Worm (Caenorhabditis elegans): ENCODE measurements around the gene Y75B7B.1.

The Y75B7B.1 gene

DNA sequence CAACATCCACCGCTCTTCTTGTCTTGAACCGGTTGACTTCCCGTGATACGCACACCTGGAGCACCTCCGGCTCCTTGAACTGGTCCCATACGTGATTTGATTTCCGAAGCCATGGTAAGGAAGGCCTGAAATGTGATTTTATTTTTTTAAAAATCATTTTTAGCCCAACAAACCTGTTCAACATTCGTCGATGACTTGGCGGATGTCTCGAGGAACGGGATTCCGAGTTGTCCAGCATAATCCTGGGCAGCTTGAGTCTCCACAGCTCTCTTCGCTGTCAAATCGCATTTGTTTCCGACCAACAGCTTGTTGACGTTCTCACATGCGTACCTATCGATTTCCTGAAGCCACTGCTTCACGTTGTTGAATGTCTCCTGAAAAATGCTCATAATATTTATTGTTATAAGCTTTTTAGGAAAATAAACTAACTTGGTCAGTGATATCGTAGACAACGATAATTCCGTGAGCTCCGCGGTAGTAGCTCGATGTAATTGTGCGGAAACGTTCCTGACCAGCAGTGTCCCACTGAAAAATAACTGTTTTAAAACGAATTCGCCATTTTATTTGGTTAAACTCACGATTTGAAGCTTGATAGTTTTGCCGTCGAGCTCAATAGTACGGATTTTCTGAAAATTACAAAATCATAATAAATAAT, 7.5 kb upstream of the Y75B7B.1 start:
- TF ChIP-seq elt-2 (tag; optimal IDR thresholded peaks at IDR 0.05) (no peak), ceh-14 (tag; optimal IDR thresholded peaks at IDR 0.05) (no peak), madf-2 (tag; optimal IDR thresholded peaks at IDR 0.05) (no peak), unc-42 (tag; optimal IDR thresholded peaks at IDR 0.05) (no peak), fax-1 (tag; optimal IDR thresholded peaks at IDR 0.05) (no peak)

DNA sequence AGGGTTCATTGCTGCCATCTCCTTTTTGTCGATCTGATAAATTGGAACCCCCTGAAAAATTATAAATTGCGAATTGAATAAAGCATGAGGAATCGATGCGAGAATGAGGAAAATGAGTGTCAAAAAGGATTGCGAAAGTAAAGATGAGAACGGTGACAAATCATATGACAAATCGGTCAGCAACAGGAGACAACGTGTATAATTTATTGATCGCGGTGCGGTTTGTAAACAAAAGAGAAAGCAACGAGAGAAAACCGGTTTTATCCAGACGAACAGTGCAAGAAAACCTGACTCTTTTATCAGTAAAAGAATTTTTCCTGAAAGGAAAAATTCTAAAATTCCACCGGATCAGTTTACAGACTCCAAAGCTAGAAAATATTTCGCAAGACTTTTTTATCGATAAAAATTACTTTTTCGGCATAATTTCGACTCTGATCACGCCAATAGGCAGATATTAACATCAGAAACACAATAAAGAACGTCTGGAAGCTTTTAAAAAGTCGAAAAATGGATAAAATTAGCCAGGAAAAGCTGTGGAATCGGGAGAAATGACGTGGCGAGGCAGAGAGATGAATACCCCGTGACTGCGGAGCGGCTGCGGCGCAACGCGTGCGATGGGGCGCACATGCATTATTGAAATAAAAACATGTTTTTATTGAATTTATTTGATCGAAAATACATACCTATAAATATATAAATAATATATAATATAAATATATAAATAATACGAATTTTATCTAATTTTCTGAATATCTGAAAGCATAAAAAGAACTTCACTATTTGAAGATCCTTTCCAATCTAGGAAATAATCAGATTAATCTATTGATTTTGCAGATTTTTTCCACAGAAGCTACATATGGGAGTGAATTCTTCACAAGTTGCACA, 6.5 kb upstream of the Y75B7B.1 start, which contains the start of the genes rab-1 and C39F7.5:
Gene rab-1, minus strand, starts transcription at position 51 of the 885 bp plus-strand sequence.
Gene C39F7.5, plus strand, starts transcription at position 835 of the 885 bp plus-strand sequence.
- TF ChIP-seq nfya-1 (tag; optimal IDR thresholded peaks at IDR 0.05) (peak; percentile 44), hlh-30 (tag; optimal IDR thresholded peaks at IDR 0.05; ENCODE audit: insufficient read depth) (peak; percentile 90), sox-2 (GFP tag; IDR thresholded peaks at IDR 0.05) (no peak), pqm-1 (tag; optimal IDR thresholded peaks at IDR 0.05) (no peak), ref-2 (tag; optimal IDR thresholded peaks at IDR 0.05) (no peak), sdc-2 (tag; optimal IDR thresholded peaks at IDR 0.05) (no peak), ceh-6 (GFP tag; optimal IDR thresholded peaks at IDR 0.05) (no peak), ceh-19 (GFP tag; optimal IDR thresholded peaks at IDR 0.05) (no peak), lin-11 (tag; optimal IDR thresholded peaks at IDR 0.05) (no peak), ets-4 (tag; optimal IDR thresholded peaks at IDR 0.05) (no peak), ceh-48 (tag; optimal IDR thresholded peaks at IDR 0.05) (peak; percentile 10), unc-42 (tag; optimal IDR thresholded peaks at IDR 0.05) (peak; percentile 29), mec-3 (tag; optimal IDR thresholded peaks at IDR 0.05; ENCODE audit: borderline replicate concordance) (no peak), tbx-2 (tag; optimal IDR thresholded peaks at IDR 0.05) (peak; percentile 7)

DNA sequence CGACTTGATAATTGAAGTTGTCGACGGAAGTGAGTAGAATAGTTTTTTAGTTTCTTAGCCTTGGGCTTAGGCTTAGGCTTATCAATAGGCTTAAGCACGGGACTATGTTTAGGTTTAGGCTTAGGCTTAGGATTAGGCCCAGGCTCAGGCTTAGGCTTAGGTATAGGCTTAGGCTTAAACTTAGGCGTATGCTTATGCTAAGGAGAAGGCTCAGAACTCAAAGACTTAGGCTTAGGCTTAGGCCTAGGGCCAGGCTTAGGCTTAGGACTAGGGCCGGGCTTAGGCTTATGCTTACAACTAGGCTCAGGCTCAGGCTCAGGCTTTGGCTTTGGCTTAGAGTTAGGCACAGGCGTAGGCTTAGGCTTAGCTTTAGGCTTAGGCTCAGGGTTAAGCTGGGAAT, 4.2 kb upstream of the Y75B7B.1 start:
- TF ChIP-seq hlh-15 (tag; optimal IDR thresholded peaks at IDR 0.05) = no peak

DNA sequence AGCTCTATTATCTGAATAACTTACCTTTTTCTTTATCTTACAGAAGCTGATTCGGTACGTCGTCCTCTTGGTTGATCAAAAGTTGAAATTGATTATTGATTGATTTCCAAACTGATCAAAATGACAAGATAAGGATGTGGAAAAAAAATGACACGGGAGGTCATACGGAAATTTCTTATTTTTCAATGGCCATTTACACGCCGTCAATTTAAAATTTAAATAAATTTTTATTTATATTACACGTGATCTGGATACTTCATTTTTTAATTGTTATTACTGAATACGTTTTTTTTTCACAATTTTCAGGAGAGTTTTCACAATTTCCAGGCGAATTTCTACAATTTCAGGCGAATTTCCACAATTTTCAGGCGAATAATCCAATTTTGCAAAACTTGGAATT, 5.2 kb downstream of the Y75B7B.1 start, which contains the start of gene Y75B7B.2:
Gene Y75B7B.2, minus strand, starts transcription at position 101 of the 400 bp plus-strand sequence.
- TF ChIP-seq F13H6.1 (tag; optimal IDR thresholded peaks at IDR 0.05) = no peak

DNA sequence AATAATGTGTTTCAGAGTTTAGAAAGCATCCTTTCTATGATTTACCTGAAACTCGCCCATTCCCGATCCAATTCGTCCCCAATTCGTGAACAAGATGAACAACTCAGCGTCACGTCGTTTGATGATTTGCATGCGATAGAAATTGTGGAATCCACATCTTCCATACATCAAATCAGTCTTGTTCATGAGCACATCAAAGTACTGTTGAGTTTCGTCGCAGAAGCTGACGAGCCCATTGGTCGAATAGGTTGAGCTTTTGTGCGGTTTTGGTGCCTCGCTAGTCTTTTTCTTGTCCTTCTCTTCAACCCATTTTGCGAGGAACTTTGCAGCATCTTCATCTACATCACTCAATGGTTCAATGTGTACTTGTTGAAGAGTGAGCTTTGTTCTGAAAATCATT, 7.2 kb downstream of the Y75B7B.1 start:
- TF ChIP-seq ref-2 (tag; optimal IDR thresholded peaks at IDR 0.05) = no peak
- TF ChIP-seq hlh-15 (tag; optimal IDR thresholded peaks at IDR 0.05) = no peak
- TF ChIP-seq elt-4 (tag; optimal IDR thresholded peaks at IDR 0.05) = no peak
- no peak for TF ChIP-seq madf-2 (tag; optimal IDR thresholded peaks at IDR 0.05)
- TF ChIP-seq ceh-18 (tag; optimal IDR thresholded peaks at IDR 0.05) = no peak
- no peak for TF ChIP-seq ceh-24 (tag; optimal IDR thresholded peaks at IDR 0.05)
- TF ChIP-seq pat-9 (tag; optimal IDR thresholded peaks at IDR 0.05) = no peak
- no peak for TF ChIP-seq dve-1 (tag; optimal IDR thresholded peaks at IDR 0.05)
- no peak for TF ChIP-seq rnt-1 (tag; optimal IDR thresholded peaks at IDR 0.05)
- TF ChIP-seq pax-1 (tag; optimal IDR thresholded peaks at IDR 0.05) = no peak
- no peak for TF ChIP-seq unc-55 (GFP tag; optimal IDR thresholded peaks at IDR 0.05)
- no peak for TF ChIP-seq pha-4 (tag; optimal IDR thresholded peaks at IDR 0.05)

DNA sequence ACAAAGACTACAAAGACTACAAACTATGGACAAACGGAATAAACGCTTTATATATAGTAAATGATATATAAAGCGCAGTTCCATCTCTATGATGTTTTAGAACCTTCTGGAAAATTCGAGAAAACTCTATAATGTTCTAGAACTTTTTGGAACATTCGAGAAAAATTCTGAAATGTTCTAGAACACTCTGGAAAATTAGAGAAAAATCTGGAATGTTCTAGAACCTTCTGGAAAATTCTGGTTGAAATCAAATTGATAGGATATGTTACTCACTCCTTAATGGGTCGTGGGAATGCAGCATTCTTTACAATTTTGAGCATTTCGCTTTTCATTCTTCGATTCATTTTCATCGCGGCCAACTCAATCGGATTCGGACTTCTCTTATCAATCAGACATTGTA, 7.8 kb downstream of the Y75B7B.1 start:
- TF ChIP-seq Y22D7AL.16 (tag; optimal IDR thresholded peaks at IDR 0.05) (no peak), sox-2 (GFP tag; IDR thresholded peaks at IDR 0.05) (no peak), hlh-13 (GFP tag; optimal IDR thresholded peaks at IDR 0.05) (no peak), ceh-9 (tag; optimal IDR thresholded peaks at IDR 0.05) (no peak), ceh-18 (tag; optimal IDR thresholded peaks at IDR 0.05) (no peak), ceh-6 (GFP tag; optimal IDR thresholded peaks at IDR 0.05) (no peak), ceh-48 (tag; optimal IDR thresholded peaks at IDR 0.05) (no peak), sdc-2 (tag; optimal IDR thresholded peaks at IDR 0.05) (no peak), nhr-11 (tag; optimal IDR thresholded peaks at IDR 0.05) (no peak), tbx-2 (tag; optimal IDR thresholded peaks at IDR 0.05) (no peak), ceh-14 (tag; optimal IDR thresholded peaks at IDR 0.05) (no peak), npax-4 (tag; optimal IDR thresholded peaks at IDR 0.05) (no peak), ceh-22 (tag; optimal IDR thresholded peaks at IDR 0.05) (no peak)

Measured in whole organism, late embryonic.